Fruit fly (Drosophila melanogaster): ENCODE results near the gene Spindly.

Gene Spindly

dm6 chr2L:3549742-3550141 lies 19.6 kb upstream of the Spindly start:
- TF ChIP-seq Drgx (GFP tag; IDR thresholded peaks at IDR 0.05) (no peak), mirr (GFP tag; optimal IDR thresholded peaks at IDR 0.05) (no peak), CG6765 (GFP tag; optimal IDR thresholded peaks at IDR 0.05) (no peak), twi (tag; optimal IDR thresholded peaks at IDR 0.05) (peak; percentile 60), Bdp1 (GFP tag; optimal IDR thresholded peaks at IDR 0.05) (no peak), CG15514 (GFP tag; optimal IDR thresholded peaks at IDR 0.05) (no peak), zen (tag; optimal IDR thresholded peaks at IDR 0.05) (peak; percentile 83), row (GFP tag; IDR thresholded peaks at IDR 0.05) (no peak), HLH54F (GFP tag; optimal IDR thresholded peaks at IDR 0.05) (no peak), Trl (optimal IDR thresholded peaks at IDR 0.05) (no peak), Trl (GFP tag; optimal IDR thresholded peaks at IDR 0.05) (no peak), CG11456 (GFP tag; IDR thresholded peaks at IDR 0.05) (0 out of 3 replicates have a peak, but pooled peaks have one; percentile 36), Fer3 (tag; optimal IDR thresholded peaks at IDR 0.05) (no peak), pfk (GFP tag; optimal IDR thresholded peaks at IDR 0.05) (no peak), Oli (tag; optimal IDR thresholded peaks at IDR 0.05) (no peak), insv (GFP tag; optimal IDR thresholded peaks at IDR 0.05) (no peak), CG11504 (tag; optimal IDR thresholded peaks at IDR 0.05) (no peak), tll (GFP tag; optimal IDR thresholded peaks at IDR 0.05) (peak in 1 of 2 experiments; percentile 63), prd (optimal IDR thresholded peaks at IDR 0.05) (no peak), prd (GFP tag; IDR thresholded peaks at IDR 0.05) (0 out of 3 replicates have a peak, but pooled peaks have one; percentile 22), crc (GFP tag; optimal IDR thresholded peaks at IDR 0.05) (no peak), CG8359 (GFP tag; optimal IDR thresholded peaks at IDR 0.05; ENCODE audit: borderline replicate concordance) (no peak), H15 (GFP tag; IDR thresholded peaks at IDR 0.05) (0 out of 3 replicates have a peak, but pooled peaks have one; percentile 10)

- no peak for TF ChIP-seq CG6791 (GFP tag; IDR thresholded peaks at IDR 0.05; ENCODE audit: partially characterized antibody)
- no peak for TF ChIP-seq dysf (GFP tag; IDR thresholded peaks at IDR 0.05)
- TF ChIP-seq CG4854 (GFP tag; optimal IDR thresholded peaks at IDR 0.05): no peak
- no peak for TF ChIP-seq Hand (GFP tag; optimal IDR thresholded peaks at IDR 0.05)
- TF ChIP-seq amos (GFP tag; IDR thresholded peaks at IDR 0.05; ENCODE audit: partially characterized antibody): no peak
- no peak for TF ChIP-seq Tbp (GFP tag; optimal IDR thresholded peaks at IDR 0.05)
- TF ChIP-seq D19B (GFP tag; optimal IDR thresholded peaks at IDR 0.05): no peak
- TF ChIP-seq danr (GFP tag; IDR thresholded peaks at IDR 0.05): no peak
- TF ChIP-seq CG10274 (GFP tag; optimal IDR thresholded peaks at IDR 0.05): no peak
- TF ChIP-seq tx (GFP tag; optimal IDR thresholded peaks at IDR 0.05): no peak
- no peak for TF ChIP-seq D19A (tag; optimal IDR thresholded peaks at IDR 0.05)
- no peak for TF ChIP-seq row (GFP tag; IDR thresholded peaks at IDR 0.05)
- peak; percentile 28 for TF ChIP-seq gsb-n (tag; optimal IDR thresholded peaks at IDR 0.05)
- TF ChIP-seq Meics (GFP tag; optimal IDR thresholded peaks at IDR 0.05): no peak
- TF ChIP-seq Trl (optimal IDR thresholded peaks at IDR 0.05): no peak
- TF ChIP-seq Trl (GFP tag; optimal IDR thresholded peaks at IDR 0.05): no peak
- no peak for TF ChIP-seq CG17568 (GFP tag; optimal IDR thresholded peaks at IDR 0.05)
- TF ChIP-seq pros (GFP tag; optimal IDR thresholded peaks at IDR 0.05): peak; percentile 4
- TF ChIP-seq inv (GFP tag; IDR thresholded peaks at IDR 0.05; ENCODE audit: partially characterized antibody): no peak
- no peak for TF ChIP-seq dan (GFP tag; IDR thresholded peaks at IDR 0.05)
- TF ChIP-seq bcd (GFP tag; optimal IDR thresholded peaks at IDR 0.05): no peak
- no peak for TF ChIP-seq CG1647 (GFP tag; optimal IDR thresholded peaks at IDR 0.05)
- no peak for TF ChIP-seq Camta (GFP tag; optimal IDR thresholded peaks at IDR 0.05)
- peak; percentile 54 for TF ChIP-seq CG6813 (GFP tag; optimal IDR thresholded peaks at IDR 0.05)
- no peak for TF ChIP-seq Atf6 (GFP tag; IDR thresholded peaks at IDR 0.05)
- no peak for TF ChIP-seq sima (GFP tag; optimal IDR thresholded peaks at IDR 0.05)
- peak in 1 of 2 experiments; percentile 80 for TF ChIP-seq tll (GFP tag; optimal IDR thresholded peaks at IDR 0.05)
- no peak for TF ChIP-seq PHDP (tag; optimal IDR thresholded peaks at IDR 0.05)
- TF ChIP-seq CG11696 (GFP tag; IDR thresholded peaks at IDR 0.05): no peak
- no peak for TF ChIP-seq trem (tag; optimal IDR thresholded peaks at IDR 0.05)
- no peak for TF ChIP-seq Optix (GFP tag; IDR thresholded peaks at IDR 0.05)
- no peak for TF ChIP-seq ind (GFP tag; optimal IDR thresholded peaks at IDR 0.05)
Measured at dm6 chr2L:3548879-3549278, 18.8 kb upstream of the Spindly start.

All from whole organism, embryonic.